Comparison of ENCODE assay signal across 2 worm cellular contexts in genomic region chrIII:9534193-9534592, ce11.
TF ChIP-seq lines count a peak whose summit lies in the region.

No protein-coding gene starts in this region.

TF ChIP-seq in whole organism, L4 larva, 104 proteins besides CTCF, POLR2A, EP300 and RAD21:
- peak; percentile 29 for TF ChIP-seq lin-38 (GFP tag; IDR thresholded peaks at IDR 0.05; lab: Robert Waterston, UW)
TF ChIP-seq in whole organism, L4 larva: peak in this region for 1; not testable (repeated sequence) for 103.

TF ChIP-seq in whole organism, young adult, 124 proteins besides CTCF, POLR2A, EP300 and RAD21:
- peak; percentile 17; the same call in 1 of the 2 replicates for TF ChIP-seq pbrm-1 (GFP tag; IDR thresholded peaks at IDR 0.05; lab: Robert Waterston, UW)
- TF ChIP-seq dox-1 (GFP tag; IDR thresholded peaks at IDR 0.05; lab: Robert Waterston, UW), result 0 out of 2 replicates have a peak, but pooled peaks have one; percentile 29
- peak; percentile 52 for TF ChIP-seq F33H1.4 (GFP tag; IDR thresholded peaks at IDR 0.05; lab: Robert Waterston, UW)
- peak; percentile 19; the same call in 1 of the 2 replicates for TF ChIP-seq madf-6 (GFP tag; IDR thresholded peaks at IDR 0.05; lab: Robert Waterston, UW)
- peak; percentile 96 for TF ChIP-seq hsf-1 (GFP tag; IDR thresholded peaks at IDR 0.05; lab: Robert Waterston, UW)
- TF ChIP-seq egrh-3 (GFP tag; IDR thresholded peaks at IDR 0.05; lab: Robert Waterston, UW), result 0 out of 2 replicates have a peak, but pooled peaks have one; percentile 27
